Fruit fly (Drosophila melanogaster) whole organism, embryonic: ENCODE data around the gene Cyp4ac2.

Experiments
- Awh ChIP-seq: fragments of 200-800 bp; sonication (Bioruptor generic); IDR thresholded peaks from 2 replicates; pipeline ENCODE4, ENCODE4 v1.3.6; 2022; ENCODE audit warnings: missing biosample characterization, missing genetic modification characterization
- Bteb2 ChIP-seq: fragments of 200-800 bp; sonication (Bioruptor generic); optimal IDR thresholded peaks from 2 replicates; lab custom pipeline; 2016; ENCODE audit warnings: missing biosample characterization, missing genetic modification characterization
- CG4617 ChIP-seq: fragments of 200-800 bp; sonication (Bioruptor generic); optimal IDR thresholded peaks from 3 replicates; lab custom pipeline; 2016; ENCODE audit warnings: missing biosample characterization, missing genetic modification characterization, borderline replicate concordance
- CG7745 ChIP-seq: fragments of 200-800 bp; sonication (Bioruptor generic); optimal IDR thresholded peaks from 2 replicates; lab custom pipeline; 2018; ENCODE audit warnings: missing biosample characterization, mild to moderate bottlenecking, missing genetic modification characterization, moderate library complexity
- Hand ChIP-seq: fragments of 200-800 bp; sonication (Bioruptor generic); optimal IDR thresholded peaks from 2 replicates; lab custom pipeline; 2017; ENCODE audit warnings: mild to moderate bottlenecking, missing biosample characterization, missing genetic modification reagents, missing genetic modification characterization
- danr ChIP-seq: fragments of 200-800 bp; sonication (Bioruptor generic); IDR thresholded peaks from 2 replicates; pipeline ENCODE4 v1.3.6; 2022; ENCODE audit warnings: missing biosample characterization, missing genetic modification characterization
- salm ChIP-seq: fragments of 200-800 bp; sonication (Bioruptor generic); optimal IDR thresholded peaks from 2 replicates; lab custom pipeline; 2018; ENCODE audit warnings: missing biosample characterization, mild to moderate bottlenecking, missing genetic modification characterization

dm6 chr2L:5302284-5302683 lies 36.1 kb downstream of the Cyp4ac2 start:
- TF ChIP-seq CG4617 (GFP tag; lab: Kevin White, UChicago) (no peak), Hand (GFP tag; lab: Kevin White, UChicago) (no peak), salm (tag; lab: Kevin White, UChicago) (no peak), Awh (GFP tag; lab: Robert Waterston, UW) (no peak), Bteb2 (GFP tag; lab: Kevin White, UChicago) (no peak), CG7745 (no peak), danr (GFP tag; lab: Robert Waterston, UW) (no peak)
